Worm (Caenorhabditis elegans) whole organism, L1 larva: ENCODE results near the gene fard-1.
"Not testable (repeated sequence)": the region's sequence is repeated elsewhere in the genome, so short reads cannot be mapped to it uniquely, and the experiment has no call there.

Experiments used
- C34B4.2 ChIP-seq: sonication (generic microtip); optimal IDR thresholded peaks from 2 replicates; lab custom pipeline; 2017; ENCODE audit warnings: mild to moderate bottlenecking, missing genetic modification characterization, missing compliant biosample characterization
- alr-1 ChIP-seq: fragments of 200-800 bp; sonication (Bioruptor generic); optimal IDR thresholded peaks from 2 replicates; lab custom pipeline; 2018; ENCODE audit warnings: borderline replicate concordance, mild to moderate bottlenecking, missing genetic modification characterization, missing compliant biosample characterization
- blmp-1 ChIP-seq: fragments of 150-350 bp; optimal IDR thresholded peaks from 2 replicates; lab custom pipeline; 2014; ENCODE audit warnings: missing biosample characterization, missing genetic modification characterization
- ceh-63 ChIP-seq: fragments of 200-800 bp; sonication (Bioruptor generic); optimal IDR thresholded peaks from 2 replicates; lab custom pipeline; 2018; ENCODE audit warnings: mild to moderate bottlenecking, missing genetic modification characterization, missing compliant biosample characterization
- ceh-82 ChIP-seq, 3 experiments: fragments of 150-350 bp in 1 of 3; sonication (generic microtip) in 2 of 3; optimal IDR thresholded peaks; 2 replicates each; lab custom pipeline; 2014 to 2017; ENCODE audit warnings: missing biosample characterization in 3 of 3, missing genetic modification characterization in 3 of 3
- ces-1 ChIP-seq: fragments of 150-350 bp; optimal IDR thresholded peaks from 2 replicates; lab custom pipeline; 2014; ENCODE audit warnings: missing biosample characterization, missing genetic modification reagents, missing genetic modification characterization
- dpl-1 ChIP-seq, 3 experiments: fragments of 150-350 bp in 2 of 3; sonication (generic microtip) in 1 of 3; optimal IDR thresholded peaks; 2 replicates each; lab custom pipeline; 2014 to 2017; ENCODE audit warnings: missing biosample characterization in 3 of 3, missing genetic modification characterization in 3 of 3, missing genetic modification reagents in 3 of 3
- dsc-1 ChIP-seq: sonication (generic microtip); optimal IDR thresholded peaks from 2 replicates; lab custom pipeline; 2016; ENCODE audit warnings: mild to moderate bottlenecking, missing genetic modification characterization, missing compliant biosample characterization
- efl-3 ChIP-seq: fragments of 200-800 bp; sonication (Bioruptor generic); optimal IDR thresholded peaks from 2 replicates; lab custom pipeline; 2018; ENCODE audit warnings: mild to moderate bottlenecking, missing genetic modification characterization, missing compliant biosample characterization
- egl-13 ChIP-seq: sonication (generic microtip); optimal IDR thresholded peaks from 2 replicates; lab custom pipeline; 2016; ENCODE audit warnings: missing genotype, missing genetic modification reagents, missing genetic modification characterization, missing compliant biosample characterization
- egl-27 ChIP-seq, 2 experiments: fragments of 150-350 bp in 1 of 2; sonication (generic microtip); optimal IDR thresholded peaks; 3 replicates each; lab custom pipeline; 2017 to 2018; ENCODE audit warnings: missing biosample characterization in 2 of 2, missing genetic modification characterization in 2 of 2, missing genetic modification reagents in 2 of 2
- elt-3 ChIP-seq, 6 experiments: fragments of 150-350 bp in 1 of 6; sonication (generic microtip); optimal IDR thresholded peaks; 2 replicates each; lab custom pipeline; 2017 to 2018; ENCODE audit warnings: missing biosample characterization in 6 of 6, missing genetic modification characterization in 6 of 6, inconsistent platforms in 1 of 6
- fkh-4 ChIP-seq: sonication (generic microtip); optimal IDR thresholded peaks from 2 replicates; lab custom pipeline; 2016; ENCODE audit warnings: missing compliant biosample characterization, missing genetic modification characterization, borderline replicate concordance
- grh-1 ChIP-seq: fragments of 200-800 bp; sonication (Bioruptor generic); IDR thresholded peaks from 2 replicates; pipeline ENCODE4 v1.3.6; 2022; ENCODE audit warnings: missing genetic modification reagents, missing genetic modification characterization, missing compliant biosample characterization
- irx-1 ChIP-seq: sonication (generic microtip); optimal IDR thresholded peaks from 2 replicates; lab custom pipeline; 2016; ENCODE audit warnings: missing genetic modification characterization, missing compliant biosample characterization
- lin-14 ChIP-seq: fragments of 200-800 bp; sonication (Bioruptor generic); optimal IDR thresholded peaks from 2 replicates; lab custom pipeline; 2018; ENCODE audit warnings: mild to moderate bottlenecking, missing genetic modification characterization, moderate library complexity, missing compliant biosample characterization
- lin-35 ChIP-seq, 2 experiments: fragments of 150-350 bp; optimal IDR thresholded peaks; 2 replicates each; lab custom pipeline; 2014; ENCODE audit warnings: missing biosample characterization in 2 of 2, missing genetic modification characterization in 2 of 2, missing genetic modification reagents in 2 of 2
- lin-39 ChIP-seq: fragments of 150-350 bp; optimal IDR thresholded peaks from 2 replicates; lab custom pipeline; 2014; ENCODE audit warnings: missing biosample characterization, missing genetic modification reagents, missing genetic modification characterization
- mdl-1 ChIP-seq, 2 experiments: fragments of 150-350 bp; optimal IDR thresholded peaks; 2 replicates each; lab custom pipeline; 2014 to 2017; ENCODE audit warnings: missing biosample characterization in 2 of 2, missing genetic modification characterization in 2 of 2, inconsistent platforms in 1 of 2
- nhr-12 ChIP-seq: sonication (generic microtip); optimal IDR thresholded peaks from 2 replicates; lab custom pipeline; 2017; ENCODE audit warnings: missing biosample characterization, missing genetic modification characterization
- nhr-20 ChIP-seq: sonication (generic microtip); optimal IDR thresholded peaks from 2 replicates; lab custom pipeline; 2016; ENCODE audit warnings: mild to moderate bottlenecking, missing genetic modification characterization, missing compliant biosample characterization
- nhr-28 ChIP-seq: fragments of 150-350 bp; optimal IDR thresholded peaks from 2 replicates; lab custom pipeline; 2014; ENCODE audit warnings: missing biosample characterization, missing genetic modification characterization
- nhr-47 ChIP-seq: sonication (generic microtip); optimal IDR thresholded peaks from 2 replicates; lab custom pipeline; 2016; ENCODE audit warnings: mild to moderate bottlenecking, missing genetic modification characterization, moderate library complexity, missing compliant biosample characterization
- nhr-71 ChIP-seq: sonication (generic microtip); optimal IDR thresholded peaks from 2 replicates; lab custom pipeline; 2016; ENCODE audit warnings: mild to moderate bottlenecking, missing genetic modification characterization, moderate library complexity, missing compliant biosample characterization
- nhr-77 ChIP-seq: fragments of 150-350 bp; optimal IDR thresholded peaks from 2 replicates; lab custom pipeline; 2014; ENCODE audit warnings: missing biosample characterization, missing genetic modification characterization
- nhr-85 ChIP-seq: sonication (generic microtip); peaks from one replicate; lab custom pipeline; 2016; ENCODE audit warnings: missing genetic modification characterization, inconsistent platforms, missing compliant biosample characterization
- nhr-90 ChIP-seq: sonication (generic microtip); optimal IDR thresholded peaks from 2 replicates; lab custom pipeline; 2016; ENCODE audit warnings: mild to moderate bottlenecking, missing genetic modification characterization, missing compliant biosample characterization; ENCODE audit not compliant: poor library complexity
- pag-3 ChIP-seq: sonication (generic microtip); optimal IDR thresholded peaks from 2 replicates; lab custom pipeline; 2017; ENCODE audit warnings: missing genetic modification characterization, mild to moderate bottlenecking, missing compliant biosample characterization, antibody characterized with exemption, borderline replicate concordance; ENCODE audit not compliant: insufficient read depth
- snu-23 ChIP-seq: sonication (generic microtip); optimal IDR thresholded peaks from 2 replicates; lab custom pipeline; 2016; ENCODE audit warnings: missing genetic modification characterization, missing compliant biosample characterization
- sptf-1 ChIP-seq: fragments of 150-350 bp; optimal IDR thresholded peaks from 2 replicates; lab custom pipeline; 2014; ENCODE audit warnings: missing biosample characterization, missing genetic modification characterization
- swsn-7 ChIP-seq: sonication (generic microtip); optimal IDR thresholded peaks from 2 replicates; lab custom pipeline; 2016; ENCODE audit warnings: missing genetic modification characterization, missing compliant biosample characterization
- unc-30 ChIP-seq: sonication (generic microtip); optimal IDR thresholded peaks from 2 replicates; lab custom pipeline; 2017; ENCODE audit warnings: missing biosample characterization, missing genetic modification characterization
- unc-62 ChIP-seq: fragments of 150-350 bp; optimal IDR thresholded peaks from 2 replicates; lab custom pipeline; 2014; ENCODE audit warnings: missing biosample characterization, missing genetic modification reagents, missing genetic modification characterization
- xbp-1 ChIP-seq: sonication (generic microtip); optimal IDR thresholded peaks from 2 replicates; lab custom pipeline; 2016; ENCODE audit warnings: missing genetic modification characterization, missing compliant biosample characterization
- zip-4 ChIP-seq: fragments of 200-800 bp; sonication (Bioruptor generic); optimal IDR thresholded peaks from 2 replicates; lab custom pipeline; 2018; ENCODE audit warnings: mild to moderate bottlenecking, missing genetic modification characterization, moderate library complexity, missing compliant biosample characterization
- ztf-11 ChIP-seq, 2 experiments: sonication (generic microtip); optimal IDR thresholded peaks; 2 replicates each; lab custom pipeline; 2016 to 2017; ENCODE audit warnings: missing genetic modification characterization in 2 of 2, missing biosample characterization in 1 of 2, missing compliant biosample characterization in 1 of 2
- ztf-4 ChIP-seq: fragments of 150-350 bp; optimal IDR thresholded peaks from 2 replicates; lab custom pipeline; 2014; ENCODE audit warnings: missing biosample characterization, missing genetic modification characterization

fard-1 gene

ce11 chrX:2893026-2893662, 40.0 kb upstream of the fard-1 start (continued):
- TF ChIP-seq nhr-47 (tag; lab: Kevin White, UChicago) (peak; percentile 51), mdl-1 (tag; optimal IDR thresholded peaks at IDR 0.05; lab: Kevin White, UChicago) (peak in 1 of 2 experiments; percentile 51)

- not testable (repeated sequence) for TF ChIP-seq lin-39 (tag; lab: Kevin White, UChicago); irx-1 (tag; lab: Kevin White, UChicago); ceh-63 (GFP tag; lab: Kevin White, UChicago)
Observed at ce11 chrX:2894273-2894672, 38.9 kb upstream of the fard-1 start, which contains the start of gene B0410.1. Gene B0410.1 (plus strand): TSS chrX:2894573.

ce11 chrX:2895646-2896045, 37.5 kb upstream of the fard-1 start:
- no peak for TF ChIP-seq ces-1 (GFP tag; lab: Kevin White, UChicago)
- TF ChIP-seq nhr-71 (tag; lab: Kevin White, UChicago), result peak; percentile 27
- no peak for TF ChIP-seq ceh-82 (tag; optimal IDR thresholded peaks at IDR 0.05; lab: Kevin White, UChicago)
- no peak for TF ChIP-seq dsc-1 (tag; lab: Kevin White, UChicago)
- peak in 1 of 2 experiments; percentile 10 for TF ChIP-seq lin-35 (GFP tag; optimal IDR thresholded peaks at IDR 0.05; lab: Kevin White, UChicago)
- TF ChIP-seq alr-1, result no peak
- no peak for TF ChIP-seq pag-3
- no peak for TF ChIP-seq unc-62 (GFP tag; lab: Kevin White, UChicago)
- no peak for TF ChIP-seq swsn-7
- TF ChIP-seq elt-3 (tag; optimal IDR thresholded peaks at IDR 0.05; lab: Kevin White, UChicago), result peak in 1 of 6 experiments; percentile 46
- no peak for TF ChIP-seq dpl-1 (GFP tag; optimal IDR thresholded peaks at IDR 0.05; lab: Kevin White, UChicago)
- peak; percentile 9 for TF ChIP-seq snu-23 (GFP tag; lab: Kevin White, UChicago)
- peak; percentile 17 for TF ChIP-seq nhr-90
- TF ChIP-seq C34B4.2, result no peak
- TF ChIP-seq sptf-1 (tag; lab: Kevin White, UChicago), result no peak
- no peak for TF ChIP-seq fkh-4 (tag; lab: Kevin White, UChicago)
- peak; percentile 39; the same call in 1 of the 2 replicates for TF ChIP-seq grh-1 (GFP tag; lab: Robert Waterston, UW)
- no peak for TF ChIP-seq ztf-11 (tag; optimal IDR thresholded peaks at IDR 0.05; lab: Kevin White, UChicago)
- TF ChIP-seq nhr-12 (tag; lab: Kevin White, UChicago), result no peak
- no peak for TF ChIP-seq efl-3 (GFP tag; lab: Kevin White, UChicago)
- peak; percentile 37 for TF ChIP-seq nhr-20 (tag; lab: Kevin White, UChicago)
- no peak for TF ChIP-seq irx-1 (tag; lab: Kevin White, UChicago)
- TF ChIP-seq egl-27 (tag; optimal IDR thresholded peaks at IDR 0.05; lab: Kevin White, UChicago), result no peak
- TF ChIP-seq lin-14, result peak; percentile 36
- no peak for TF ChIP-seq xbp-1 (tag; lab: Kevin White, UChicago)
- peak; percentile 87 for TF ChIP-seq nhr-85 (tag; lab: Kevin White, UChicago)
- no peak for TF ChIP-seq egl-13 (tag; lab: Kevin White, UChicago)
- peak; percentile 53 for TF ChIP-seq blmp-1 (tag; lab: Kevin White, UChicago)
- TF ChIP-seq nhr-28, result no peak
- no peak for TF ChIP-seq ztf-4
- no peak for TF ChIP-seq ceh-63 (GFP tag; lab: Kevin White, UChicago)
- TF ChIP-seq zip-4 (GFP tag; lab: Kevin White, UChicago), result no peak
- no peak for TF ChIP-seq unc-30 (tag; lab: Kevin White, UChicago)
- no peak for TF ChIP-seq nhr-77 (tag; lab: Kevin White, UChicago)
